Worm (Caenorhabditis elegans): ENCODE results near the gene C27C12.1.

DNA sequence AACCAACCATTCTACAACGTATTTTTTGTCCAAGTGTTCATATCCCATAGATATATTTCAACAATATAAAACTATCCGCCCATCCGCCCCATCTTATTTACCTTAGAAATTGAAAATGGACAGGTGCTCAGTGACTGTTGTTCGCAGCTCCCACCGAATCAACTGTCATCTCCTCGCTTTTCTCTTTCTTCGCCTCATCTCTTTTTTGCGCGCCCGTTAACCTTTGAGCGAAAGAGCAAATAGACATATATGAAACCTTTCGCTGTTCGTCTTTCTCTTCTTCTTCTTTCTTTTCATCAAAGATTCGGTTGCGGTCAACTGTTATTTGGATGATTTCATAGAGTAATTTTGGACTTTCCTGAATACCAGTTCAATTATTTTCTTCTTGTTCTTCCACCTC, 22.1 kb upstream of the C27C12.1 start, which contains the start of gene sssh-1:
- TF ChIP-seq sox-2 (GFP tag; IDR thresholded peaks at IDR 0.05) (no peak), tbx-2 (tag; optimal IDR thresholded peaks at IDR 0.05) (no peak), sox-4 (tag; optimal IDR thresholded peaks at IDR 0.05) (no peak), ttx-3 (tag; optimal IDR thresholded peaks at IDR 0.05) (no peak), ref-2 (tag; optimal IDR thresholded peaks at IDR 0.05) (no peak), pha-4 (tag; optimal IDR thresholded peaks at IDR 0.05) (no peak), fkh-10 (GFP tag; optimal IDR thresholded peaks at IDR 0.05) (no peak), ama-1 (optimal IDR thresholded peaks at IDR 0.05) (no peak), pag-3 (tag; optimal IDR thresholded peaks at IDR 0.05; ENCODE audit: borderline replicate concordance) (no peak), dmd-4 (tag; optimal IDR thresholded peaks at IDR 0.05; ENCODE audit: borderline replicate concordance) (no peak), fax-1 (tag; optimal IDR thresholded peaks at IDR 0.05) (no peak), ceh-48 (tag; optimal IDR thresholded peaks at IDR 0.05) (no peak)
